Worm (Caenorhabditis elegans): ENCODE measurements around the gene kynu-1.

The kynu-1 gene

DNA sequence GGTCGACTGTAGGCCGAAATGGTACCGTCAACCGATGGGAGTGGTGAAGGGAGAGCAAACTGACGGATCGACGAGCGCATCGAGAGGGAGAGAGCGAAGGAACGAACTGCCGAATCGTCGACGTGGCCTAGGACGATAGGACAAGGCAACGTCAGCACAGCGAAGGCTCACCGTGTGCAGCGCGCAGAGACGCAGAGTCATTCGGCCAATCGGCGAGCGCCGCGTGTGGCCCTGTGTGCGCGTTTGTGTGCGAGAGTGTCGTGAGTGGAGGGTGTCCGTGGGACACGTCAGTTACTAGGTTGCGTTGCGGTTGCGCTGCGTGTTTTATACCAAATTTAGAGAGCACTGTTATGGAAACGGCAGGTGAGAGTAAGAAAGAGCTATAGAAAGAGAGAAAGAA lies 17.2 kb downstream of the kynu-1 start, which contains the start of gene hsp-3 (continued):
- TF ChIP-seq F16B12.6 (tag; optimal IDR thresholded peaks at IDR 0.05) (peak; percentile 64), isw-1 (GFP tag; IDR thresholded peaks at IDR 0.05) (peak; percentile 96), rnt-1 (tag; optimal IDR thresholded peaks at IDR 0.05) (peak; percentile 95), aly-2 (tag; optimal IDR thresholded peaks at IDR 0.05) (no peak), mab-9 (GFP tag; IDR thresholded peaks at IDR 0.05) (peak; percentile 90), blmp-1 (tag; optimal IDR thresholded peaks at IDR 0.05) (peak; percentile 41), ceh-88 (GFP tag; IDR thresholded peaks at IDR 0.05) (peak; percentile 92), ces-1 (GFP tag; optimal IDR thresholded peaks at IDR 0.05) (no peak), tlp-1 (tag; optimal IDR thresholded peaks at IDR 0.05) (no peak), lin-15B (tag; optimal IDR thresholded peaks at IDR 0.05) (peak; percentile 91), efl-3 (GFP tag; optimal IDR thresholded peaks at IDR 0.05) (peak; percentile 49)

DNA sequence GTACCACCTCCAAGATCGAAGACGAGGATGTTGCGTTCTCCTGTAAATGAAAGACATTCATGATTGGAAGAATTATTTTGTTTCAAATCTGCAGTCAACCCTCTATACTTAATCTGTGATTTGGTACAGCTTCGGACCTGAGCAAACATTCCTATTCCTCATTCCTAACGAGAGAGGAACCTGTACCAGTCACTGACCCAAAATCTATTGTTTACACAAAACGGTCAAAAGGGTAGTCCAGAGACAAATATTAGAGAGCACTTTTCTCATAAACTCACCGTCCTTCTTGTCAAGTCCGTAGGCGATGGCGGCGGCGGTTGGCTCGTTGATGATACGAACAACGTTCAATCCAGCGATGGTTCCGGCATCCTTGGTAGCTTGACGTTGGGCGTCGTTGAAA lies 18.4 kb downstream of the kynu-1 start:
- TF ChIP-seq tlp-1 (tag; optimal IDR thresholded peaks at IDR 0.05), result no peak
- TF ChIP-seq lin-13 (GFP tag; optimal IDR thresholded peaks at IDR 0.05), result no peak
- TF ChIP-seq C04F5.9 (tag; optimal IDR thresholded peaks at IDR 0.05), result no peak
- peak; percentile 16 for TF ChIP-seq nhr-71 (tag; optimal IDR thresholded peaks at IDR 0.05)
- no peak for TF ChIP-seq mef-2 (tag; optimal IDR thresholded peaks at IDR 0.05)

DNA sequence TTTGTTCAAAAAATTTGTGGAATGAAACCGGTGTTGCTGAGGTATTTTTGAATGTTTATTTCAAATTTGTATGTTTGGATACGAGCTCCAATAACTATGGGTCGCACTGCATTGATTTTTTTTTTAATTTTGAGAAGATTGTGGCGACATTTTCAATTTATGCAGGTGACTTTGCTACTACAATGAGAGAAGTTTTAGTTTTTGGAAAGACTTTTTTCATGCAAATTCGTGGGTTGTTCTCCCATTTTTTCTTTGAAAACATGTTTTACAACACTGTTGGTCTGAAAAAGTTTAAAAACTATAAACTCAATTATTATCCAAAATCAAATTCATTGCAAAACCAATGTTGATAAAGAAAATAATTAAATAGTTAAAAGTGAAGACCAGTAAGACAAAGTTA lies 20.4 kb downstream of the kynu-1 start:
- no peak for TF ChIP-seq mep-1 (tag; optimal IDR thresholded peaks at IDR 0.05)
- peak; percentile 27 for TF ChIP-seq elt-2 (tag; optimal IDR thresholded peaks at IDR 0.05)
- peak; percentile 98 for TF ChIP-seq aly-2 (tag; optimal IDR thresholded peaks at IDR 0.05)
- peak; percentile 3 for TF ChIP-seq nhr-90 (tag; optimal IDR thresholded peaks at IDR 0.05; ENCODE audit: poor library complexity)
- peak; percentile 43 for TF ChIP-seq nhr-71 (tag; optimal IDR thresholded peaks at IDR 0.05)
- no peak for TF ChIP-seq lin-13 (GFP tag; optimal IDR thresholded peaks at IDR 0.05)
- TF ChIP-seq xbp-1 (tag; optimal IDR thresholded peaks at IDR 0.05), result peak; percentile 25

DNA sequence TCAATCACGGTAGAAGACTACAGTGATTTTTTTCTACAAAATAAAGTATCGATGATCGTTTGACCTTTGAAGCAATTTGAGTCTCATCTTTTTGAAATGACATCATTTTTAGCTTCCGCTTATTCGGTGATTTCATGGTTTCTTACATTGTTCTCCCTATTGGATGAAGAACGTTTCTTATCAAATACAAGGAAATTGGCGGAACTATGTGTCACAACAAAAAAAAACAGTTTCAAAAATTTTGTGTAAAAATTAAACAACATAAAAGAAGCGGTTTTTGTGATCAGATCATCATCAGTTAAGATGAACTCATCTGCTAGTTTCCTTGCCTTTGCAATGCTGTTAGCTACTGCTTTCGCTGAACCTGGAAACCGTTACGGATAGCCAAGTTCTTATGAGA lies 21.5 kb downstream of the kynu-1 start, which contains the start of gene C45B2.8:
C45B2.8 (plus strand) TSS at position 301 of the 400 bp plus-strand sequence.
- TF ChIP-seq dpl-1 (GFP tag; optimal IDR thresholded peaks at IDR 0.05) (no peak), sptf-1 (tag; optimal IDR thresholded peaks at IDR 0.05) (no peak), sox-4 (tag; optimal IDR thresholded peaks at IDR 0.05) (no peak), ceh-88 (GFP tag; IDR thresholded peaks at IDR 0.05) (no peak), nhr-28 (tag; optimal IDR thresholded peaks at IDR 0.05) (no peak), vab-15 (tag; optimal IDR thresholded peaks at IDR 0.05) (no peak), pag-3 (tag; optimal IDR thresholded peaks at IDR 0.05; ENCODE audit: borderline replicate concordance, insufficient read depth) (no peak), fkh-4 (tag; optimal IDR thresholded peaks at IDR 0.05; ENCODE audit: borderline replicate concordance) (no peak), ztf-4 (tag; optimal IDR thresholded peaks at IDR 0.05) (no peak), F16B12.6 (tag; optimal IDR thresholded peaks at IDR 0.05) (no peak), unc-98 (GFP tag; IDR thresholded peaks at IDR 0.05) (no peak), mef-2 (tag; optimal IDR thresholded peaks at IDR 0.05) (no peak), snu-23 (GFP tag; optimal IDR thresholded peaks at IDR 0.05) (no peak), ama-1 (optimal IDR thresholded peaks at IDR 0.05) (no peak), nhr-237 (tag; optimal IDR thresholded peaks at IDR 0.05) (no peak), nhr-47 (tag; optimal IDR thresholded peaks at IDR 0.05) (no peak), ceh-8 (GFP tag; optimal IDR thresholded peaks at IDR 0.05) (no peak), ces-1 (GFP tag; optimal IDR thresholded peaks at IDR 0.05) (no peak)

DNA sequence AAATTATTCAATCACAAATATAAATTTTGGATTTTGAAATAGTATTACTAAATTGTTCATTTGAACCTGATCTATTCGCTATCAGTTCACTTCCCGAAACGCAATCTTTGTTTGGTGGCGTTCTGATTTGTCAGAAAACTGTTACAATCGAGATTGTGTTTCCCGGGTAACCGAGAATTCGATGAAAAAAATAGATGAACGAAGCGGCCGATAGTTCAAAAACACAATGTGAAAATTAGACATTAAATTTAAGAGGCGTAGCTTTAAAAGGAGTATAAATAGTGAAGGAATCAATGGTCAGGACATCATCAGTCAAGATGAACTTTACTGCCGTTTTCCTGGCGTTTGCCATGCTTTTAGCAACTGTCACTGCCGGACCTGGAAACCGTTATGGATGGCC lies 23.3 kb downstream of the kynu-1 start, which contains the start of gene C45B2.1:
C45B2.1 (plus strand) TSS at position 301 of the 400 bp plus-strand sequence.
- TF ChIP-seq C16A3.4 (tag; optimal IDR thresholded peaks at IDR 0.05) (no peak), hlh-4 (tag; optimal IDR thresholded peaks at IDR 0.05) (no peak), zag-1 (tag; optimal IDR thresholded peaks at IDR 0.05) (no peak), ets-5 (GFP tag; IDR thresholded peaks at IDR 0.05) (no peak), nhr-19 (GFP tag; conservative IDR thresholded peaks at IDR 0.05) (no peak)

Measured in whole organism, L1 larva.